Worm (Caenorhabditis elegans) whole organism, young adult: ENCODE results near the gene F22H10.1.

Experiments
- B0019.2 ChIP-seq: fragments of 200-800 bp; sonication (Bioruptor generic); conservative IDR thresholded peaks from 2 replicates; pipeline ENCODE4 v1.3.6; 2022; ENCODE audit warnings: missing genetic modification reagents, missing genetic modification characterization, missing compliant biosample characterization
- C17E4.6 ChIP-seq: fragments of 200-800 bp; sonication (Bioruptor generic); IDR thresholded peaks from 2 replicates; pipeline ENCODE4 v1.3.6; 2022; ENCODE audit warnings: missing genetic modification reagents, missing genetic modification characterization, missing compliant biosample characterization
- F22D6.2 ChIP-seq: sonication (generic microtip); optimal IDR thresholded peaks from 2 replicates; lab custom pipeline; 2016; ENCODE audit warnings: mild to moderate bottlenecking, missing genetic modification characterization, missing compliant biosample characterization
- F33H1.4 ChIP-seq: fragments of 200-800 bp; sonication (Bioruptor generic); IDR thresholded peaks from 2 replicates; pipeline ENCODE4 v1.3.6; 2022; ENCODE audit warnings: missing genetic modification reagents, missing genetic modification characterization, missing compliant biosample characterization
- F39B2.1 ChIP-seq: fragments of 200-800 bp; sonication (Bioruptor generic); IDR thresholded peaks from 2 replicates; pipeline ENCODE4 v1.3.6; 2022; ENCODE audit warnings: missing genetic modification reagents, missing genetic modification characterization, missing compliant biosample characterization
- F49E8.2 ChIP-seq: sonication (generic microtip); optimal IDR thresholded peaks from 3 replicates; lab custom pipeline; 2017; ENCODE audit warnings: missing genetic modification characterization, mild to moderate bottlenecking, missing compliant biosample characterization, antibody characterized with exemption, moderate library complexity; ENCODE audit not compliant: insufficient read depth
- F55B11.4 ChIP-seq: sonication (generic microtip); optimal IDR thresholded peaks from 2 replicates; lab custom pipeline; 2016; ENCODE audit warnings: missing compliant biosample characterization, missing genetic modification characterization, borderline replicate concordance; ENCODE audit not compliant: insufficient read depth
- Y53F4B.3 ChIP-seq: fragments of 200-800 bp; sonication (Bioruptor generic); IDR thresholded peaks from 2 replicates; pipeline ENCODE4 v1.3.6; 2022; ENCODE audit warnings: missing genetic modification reagents, missing genetic modification characterization, missing compliant biosample characterization
- Y53G8AR.9 ChIP-seq: fragments of 200-800 bp; sonication (Bioruptor generic); conservative IDR thresholded peaks from 2 replicates; pipeline ENCODE4 v1.3.6; 2022; ENCODE audit warnings: missing genetic modification reagents, missing genetic modification characterization, missing compliant biosample characterization
- Y56A3A.18 ChIP-seq: fragments of 200-800 bp; sonication (Bioruptor generic); IDR thresholded peaks from 2 replicates; pipeline ENCODE4 v1.3.6; 2022; ENCODE audit warnings: missing genetic modification reagents, missing genetic modification characterization, missing compliant biosample characterization
- Y67H2A.10 ChIP-seq: fragments of 200-800 bp; sonication (Bioruptor generic); conservative IDR thresholded peaks from 2 replicates; pipeline ENCODE4 v1.3.6; 2022; ENCODE audit warnings: missing genetic modification reagents, missing genetic modification characterization, missing compliant biosample characterization
- ama-1 ChIP-seq, 3 experiments: fragments of 150-350 bp in 1 of 3; sonication (generic microtip) in 2 of 3; optimal IDR thresholded peaks; 2 replicates each; lab custom pipeline; 2014 to 2018; ENCODE audit warnings: missing biosample characterization in 2 of 3, missing genetic modification characterization in 2 of 3, missing genetic modification reagents in 2 of 3
- aptf-3 ChIP-seq: fragments of 200-800 bp; sonication (Bioruptor generic); IDR thresholded peaks from 2 replicates; pipeline ENCODE4 v1.3.6; 2022; ENCODE audit warnings: missing genetic modification characterization, missing compliant biosample characterization
- attf-5 ChIP-seq: fragments of 200-800 bp; sonication (Bioruptor generic); optimal IDR thresholded peaks from 2 replicates; lab custom pipeline; 2018; ENCODE audit warnings: mild to moderate bottlenecking, missing genetic modification characterization, missing compliant biosample characterization
- bed-2 ChIP-seq: fragments of 200-800 bp; sonication (Bioruptor generic); IDR thresholded peaks from 2 replicates; pipeline ENCODE4 v1.3.6; 2022; ENCODE audit warnings: missing genetic modification reagents, missing genetic modification characterization, missing compliant biosample characterization
- ccch-3 ChIP-seq: fragments of 200-800 bp; sonication (Bioruptor generic); optimal IDR thresholded peaks from 2 replicates; lab custom pipeline; 2018; ENCODE audit warnings: mild to moderate bottlenecking, missing genetic modification characterization, missing compliant biosample characterization
- ceh-79 ChIP-seq: sonication (generic microtip); optimal IDR thresholded peaks from 2 replicates; lab custom pipeline; 2017; ENCODE audit warnings: mild to moderate bottlenecking, missing genetic modification characterization, missing compliant biosample characterization
- die-1 ChIP-seq: sonication (generic microtip); optimal IDR thresholded peaks from 2 replicates; lab custom pipeline; 2016; ENCODE audit warnings: missing genotype, mild to moderate bottlenecking, missing genetic modification characterization, missing compliant biosample characterization
- dox-1 ChIP-seq: fragments of 200-800 bp; sonication (Bioruptor generic); IDR thresholded peaks from 2 replicates; pipeline ENCODE4 v1.3.6; 2022; ENCODE audit warnings: missing genetic modification reagents, missing genetic modification characterization, missing compliant biosample characterization
- egl-18 ChIP-seq: fragments of 200-800 bp; sonication (Bioruptor generic); IDR thresholded peaks from 2 replicates; pipeline ENCODE4 v1.3.6; 2022; ENCODE audit warnings: missing genetic modification reagents, missing genetic modification characterization, missing compliant biosample characterization
- egrh-3 ChIP-seq: fragments of 200-800 bp; sonication (Bioruptor generic); IDR thresholded peaks from 2 replicates; pipeline ENCODE4 v1.3.6; 2022; ENCODE audit warnings: missing genetic modification reagents, missing genetic modification characterization, missing compliant biosample characterization
- him-1 ChIP-seq: sonication (generic microtip); optimal IDR thresholded peaks from 2 replicates; lab custom pipeline; 2016; ENCODE audit warnings: missing genotype, missing genetic modification reagents, missing genetic modification characterization, missing compliant biosample characterization
- hlh-26 ChIP-seq: fragments of 200-800 bp; sonication (Bioruptor generic); conservative IDR thresholded peaks from 2 replicates; pipeline ENCODE4 v1.3.6; 2022; ENCODE audit warnings: missing genetic modification reagents, missing genetic modification characterization, missing compliant biosample characterization
- hmg-1.2 ChIP-seq: fragments of 200-800 bp; sonication (Bioruptor generic); IDR thresholded peaks from 2 replicates; pipeline ENCODE4 v1.3.6; 2022; ENCODE audit warnings: missing genetic modification reagents, missing genetic modification characterization, missing compliant biosample characterization
- hsf-1 ChIP-seq: fragments of 200-800 bp; sonication (Bioruptor generic); IDR thresholded peaks from 2 replicates; pipeline ENCODE4 v1.3.6; 2022; ENCODE audit warnings: missing genetic modification reagents, missing genetic modification characterization, missing compliant biosample characterization
- lag-1 ChIP-seq: fragments of 200-800 bp; sonication (Bioruptor generic); IDR thresholded peaks from 2 replicates; pipeline ENCODE4 v1.3.6; 2022; ENCODE audit warnings: missing genetic modification reagents, missing genetic modification characterization, missing compliant biosample characterization
- lin-35 ChIP-seq, 3 experiments: fragments of 150-350 bp in 2 of 3; sonication (generic microtip) in 1 of 3; optimal IDR thresholded peaks; 2 replicates each; lab custom pipeline; 2014 to 2018; ENCODE audit warnings: missing biosample characterization in 3 of 3, missing genetic modification characterization in 3 of 3, missing genetic modification reagents in 3 of 3
- lin-54 ChIP-seq: fragments of 200-800 bp; sonication (Bioruptor generic); optimal IDR thresholded peaks from 2 replicates; lab custom pipeline; 2018; ENCODE audit warnings: mild to moderate bottlenecking, missing genetic modification characterization, missing compliant biosample characterization
- mes-4 ChIP-seq: sonication (generic microtip); optimal IDR thresholded peaks from 2 replicates; lab custom pipeline; 2016; ENCODE audit warnings: missing genotype, missing genetic modification characterization, missing compliant biosample characterization
- nfya-2 ChIP-seq: fragments of 200-800 bp; sonication (Bioruptor generic); IDR thresholded peaks from 2 replicates; pipeline ENCODE4 v1.3.6; 2022; ENCODE audit warnings: missing genetic modification reagents, missing genetic modification characterization, missing compliant biosample characterization
- nhr-120 ChIP-seq: fragments of 200-800 bp; sonication (Bioruptor generic); IDR thresholded peaks from 2 replicates; pipeline ENCODE4 v1.3.6; 2022; ENCODE audit warnings: missing genetic modification characterization, missing compliant biosample characterization
- nhr-179 ChIP-seq: sonication (generic microtip); optimal IDR thresholded peaks from 2 replicates; lab custom pipeline; 2016; ENCODE audit warnings: mild to moderate bottlenecking, missing genetic modification characterization, missing compliant biosample characterization
- nhr-27 ChIP-seq: fragments of 200-800 bp; sonication (Bioruptor generic); optimal IDR thresholded peaks from 2 replicates; lab custom pipeline; 2018; ENCODE audit warnings: mild to moderate bottlenecking, missing genetic modification characterization, moderate library complexity, missing compliant biosample characterization
- pha-4 ChIP-seq: fragments of 150-350 bp; sonication (generic microtip); optimal IDR thresholded peaks from 2 replicates; lab custom pipeline; 2014; ENCODE audit warnings: missing biosample characterization, missing genetic modification reagents, missing genetic modification characterization
- rcor-1 ChIP-seq: fragments of 200-800 bp; sonication (Bioruptor generic); IDR thresholded peaks from 2 replicates; pipeline ENCODE4 v1.3.6; 2022; ENCODE audit warnings: missing genetic modification reagents, missing genetic modification characterization, missing compliant biosample characterization
- repo-1 ChIP-seq: sonication (generic microtip); optimal IDR thresholded peaks from 2 replicates; lab custom pipeline; 2017; ENCODE audit warnings: mild to moderate bottlenecking, missing genetic modification characterization, missing compliant biosample characterization
- sdz-38 ChIP-seq: sonication (generic microtip); optimal IDR thresholded peaks from 2 replicates; lab custom pipeline; 2016; ENCODE audit warnings: missing genotype, missing genetic modification characterization, missing compliant biosample characterization
- sea-2 ChIP-seq: fragments of 200-800 bp; sonication (Bioruptor generic); IDR thresholded peaks from 2 replicates; pipeline ENCODE4 v1.3.6; 2022; ENCODE audit warnings: missing genetic modification characterization, missing compliant biosample characterization
- tbx-9 ChIP-seq: sonication (generic microtip); optimal IDR thresholded peaks from 2 replicates; lab custom pipeline; 2016; ENCODE audit warnings: borderline replicate concordance, missing genetic modification characterization, inconsistent platforms, missing compliant biosample characterization
- tlf-1 ChIP-seq: fragments of 200-800 bp; sonication (Bioruptor generic); optimal IDR thresholded peaks from 2 replicates; lab custom pipeline; 2018; ENCODE audit warnings: mild to moderate bottlenecking, missing genetic modification characterization, missing compliant biosample characterization
- unc-62 ChIP-seq: fragments of 150-350 bp; optimal IDR thresholded peaks from 2 replicates; lab custom pipeline; 2014; ENCODE audit warnings: missing biosample characterization, missing genetic modification reagents, missing genetic modification characterization
- zfh-2 ChIP-seq: fragments of 200-800 bp; sonication (Bioruptor generic); conservative IDR thresholded peaks from 2 replicates; pipeline ENCODE4 v1.3.6; 2022; ENCODE audit warnings: missing genetic modification reagents, missing genetic modification characterization, missing compliant biosample characterization
- ztf-18 ChIP-seq: sonication (generic microtip); optimal IDR thresholded peaks from 2 replicates; lab custom pipeline; 2016; ENCODE audit warnings: missing genotype, mild to moderate bottlenecking, missing genetic modification characterization, missing compliant biosample characterization
- ztf-22 ChIP-seq: fragments of 200-800 bp; sonication (Bioruptor generic); optimal IDR thresholded peaks from 2 replicates; lab custom pipeline; 2018; ENCODE audit warnings: mild to moderate bottlenecking, missing genetic modification characterization, moderate library complexity, missing compliant biosample characterization
- ztf-28 ChIP-seq: fragments of 200-800 bp; sonication (Bioruptor generic); IDR thresholded peaks from 2 replicates; pipeline ENCODE4 v1.3.6; 2022; ENCODE audit warnings: missing genetic modification reagents, missing genetic modification characterization, missing compliant biosample characterization
- ztf-6 ChIP-seq: fragments of 200-800 bp; sonication (Bioruptor generic); IDR thresholded peaks from 2 replicates; pipeline ENCODE4 v1.3.6; 2022; ENCODE audit warnings: missing genetic modification reagents, missing genetic modification characterization, missing compliant biosample characterization

F22H10.1 gene

ce11 chrX:16702232-16702631 lies at the start of gene F22H10.1:
Gene F22H10.1, plus strand, starts transcription at chrX:16702442.
- no peak for TF ChIP-seq F39B2.1 (GFP tag; lab: Robert Waterston, UW)
- no peak for TF ChIP-seq nfya-2 (GFP tag; lab: Robert Waterston, UW)
- no peak for TF ChIP-seq F33H1.4
- TF ChIP-seq hlh-26 (GFP tag; lab: Robert Waterston, UW), result no peak
- TF ChIP-seq lin-35 (GFP tag; optimal IDR thresholded peaks at IDR 0.05; lab: Kevin White, UChicago), result no peak
- TF ChIP-seq die-1 (tag; lab: Kevin White, UChicago), result no peak
- TF ChIP-seq unc-62, result no peak
- no peak for TF ChIP-seq C17E4.6 (GFP tag; lab: Robert Waterston, UW)
- no peak for TF ChIP-seq Y53F4B.3 (GFP tag; lab: Robert Waterston, UW)
- no peak for TF ChIP-seq ccch-3 (GFP tag; lab: Kevin White, UChicago)
- TF ChIP-seq tbx-9 (tag; lab: Kevin White, UChicago), result no peak
- TF ChIP-seq F49E8.2, result no peak
- TF ChIP-seq F55B11.4 (tag; lab: Kevin White, UChicago), result no peak
- TF ChIP-seq zfh-2 (GFP tag; lab: Robert Waterston, UW), result no peak
- no peak for TF ChIP-seq Y56A3A.18 (GFP tag; lab: Robert Waterston, UW)
- TF ChIP-seq repo-1, result no peak
- no peak for TF ChIP-seq him-1 (tag; lab: Kevin White, UChicago)
- TF ChIP-seq B0019.2 (GFP tag; lab: Robert Waterston, UW), result no peak
- no peak for TF ChIP-seq tlf-1 (GFP tag; lab: Kevin White, UChicago)
- TF ChIP-seq dox-1, result no peak

- TF ChIP-seq ztf-22 (GFP tag; lab: Kevin White, UChicago) (no peak), zfh-2 (GFP tag; lab: Robert Waterston, UW) (peak; percentile 72), sea-2 (GFP tag; lab: Robert Waterston, UW) (no peak), Y53G8AR.9 (no peak), attf-5 (GFP tag; lab: Kevin White, UChicago) (no peak), hmg-1.2 (GFP tag; lab: Robert Waterston, UW) (no peak), nhr-120 (GFP tag; lab: Robert Waterston, UW) (0 out of 2 replicates have a peak, but pooled peaks have one; percentile 6)
Measured at ce11 chrX:16655283-16655682, 47.0 kb upstream of the F22H10.1 start.

ce11 chrX:16658309-16658708 lies 43.9 kb upstream of the F22H10.1 start:
- TF ChIP-seq mes-4 (tag; lab: Kevin White, UChicago) (no peak), ztf-28 (no peak), aptf-3 (no peak), ztf-6 (GFP tag; lab: Robert Waterston, UW) (no peak), lin-54 (GFP tag; lab: Kevin White, UChicago) (no peak), sdz-38 (tag; lab: Kevin White, UChicago) (no peak), dox-1 (no peak), sea-2 (GFP tag; lab: Robert Waterston, UW) (no peak), lag-1 (GFP tag; lab: Robert Waterston, UW) (no peak), egl-18 (GFP tag; lab: Robert Waterston, UW) (no peak), hsf-1 (GFP tag; lab: Robert Waterston, UW) (no peak)

- TF ChIP-seq egrh-3 (GFP tag; lab: Robert Waterston, UW) (no peak), bed-2 (GFP tag; lab: Robert Waterston, UW) (no peak), sea-2 (GFP tag; lab: Robert Waterston, UW) (no peak), nhr-179 (tag; lab: Kevin White, UChicago) (no peak), sdz-38 (tag; lab: Kevin White, UChicago) (no peak), pha-4 (no peak), F22D6.2 (tag; lab: Kevin White, UChicago) (no peak), Y67H2A.10 (no peak), nhr-27 (tag; lab: Kevin White, UChicago) (no peak), ceh-79 (tag; lab: Kevin White, UChicago) (no peak), ztf-18 (tag; lab: Kevin White, UChicago) (no peak), rcor-1 (GFP tag; lab: Robert Waterston, UW) (no peak), ama-1 (optimal IDR thresholded peaks at IDR 0.05; lab: Kevin White, UChicago) (no peak), ama-1 (GFP tag; optimal IDR thresholded peaks at IDR 0.05; lab: Kevin White, UChicago) (no peak)
Measured at ce11 chrX:16660268-16660667, 42.0 kb upstream of the F22H10.1 start.
